Fruit fly (Drosophila melanogaster): ENCODE data around the gene Pgam5.

Gene Pgam5

dm6 chrX:1880139-1880556, 6.8 kb upstream of the Pgam5 start, which contains the start of gene Coa8 (continued):
- TF ChIP-seq zen (tag; optimal IDR thresholded peaks at IDR 0.05) = peak; percentile 10
- no peak for TF ChIP-seq peb (GFP tag; IDR thresholded peaks at IDR 0.05)
- TF ChIP-seq CG14667 (GFP tag; IDR thresholded peaks at IDR 0.05) = peak; percentile 30; the same call in 1 of the 2 replicates
- 0 out of 2 replicates have a peak, but pooled peaks have one; percentile 19 for TF ChIP-seq CG11247 (GFP tag; IDR thresholded peaks at IDR 0.05)
- no peak for TF ChIP-seq CHES-1-like (GFP tag; optimal IDR thresholded peaks at IDR 0.05)
- no peak for TF ChIP-seq CG2202 (tag; optimal IDR thresholded peaks at IDR 0.05)
- TF ChIP-seq jumu (GFP tag; optimal IDR thresholded peaks at IDR 0.05) = peak; percentile 17
- no peak for TF ChIP-seq Hr39 (optimal IDR thresholded peaks at IDR 0.05)
- TF ChIP-seq sens-2 (GFP tag; IDR thresholded peaks at IDR 0.05) = no peak
- 0 out of 2 replicates have a peak, but pooled peaks have one; percentile 42 for TF ChIP-seq Awh (GFP tag; IDR thresholded peaks at IDR 0.05)
- TF ChIP-seq salm (tag; optimal IDR thresholded peaks at IDR 0.05) = no peak
- TF ChIP-seq CG7786 (GFP tag; optimal IDR thresholded peaks at IDR 0.05) = peak; percentile 22
- peak; percentile 77 for TF ChIP-seq Rfx (GFP tag; IDR thresholded peaks at IDR 0.05)
- TF ChIP-seq Gug (GFP tag; IDR thresholded peaks at IDR 0.05) = peak; percentile 37; the same call in 2 of the 4 replicates
- TF ChIP-seq CoRest (tag; optimal IDR thresholded peaks at IDR 0.05) = peak; percentile 25
- TF ChIP-seq pum (GFP tag; optimal IDR thresholded peaks at IDR 0.05) = peak; percentile 46
- TF ChIP-seq Sry-δ (GFP tag; optimal IDR thresholded peaks at IDR 0.05) = peak; percentile 52
- peak; percentile 19 for TF ChIP-seq ems (GFP tag; optimal IDR thresholded peaks at IDR 0.05)
- peak; percentile 34 for TF ChIP-seq chn (GFP tag; optimal IDR thresholded peaks at IDR 0.05)
- TF ChIP-seq Dad (GFP tag; optimal IDR thresholded peaks at IDR 0.05) = peak; percentile 19
- TF ChIP-seq NfI (GFP tag; optimal IDR thresholded peaks at IDR 0.05) = peak; percentile 51
- peak; percentile 10 for TF ChIP-seq YL-1 (GFP tag; optimal IDR thresholded peaks at IDR 0.05)
- peak; percentile 30 for TF ChIP-seq PHDP (tag; optimal IDR thresholded peaks at IDR 0.05)
- peak; percentile 44; the same call in 2 of the 3 replicates for TF ChIP-seq CG14860 (GFP tag; IDR thresholded peaks at IDR 0.05; ENCODE audit: partially characterized antibody)
- TF ChIP-seq HmgZ (tag; optimal IDR thresholded peaks at IDR 0.05) = peak; percentile 53
- peak; percentile 31; the same call in 1 of the 2 replicates for TF ChIP-seq NFAT (GFP tag; IDR thresholded peaks at IDR 0.05)
- TF ChIP-seq GATAe (GFP tag; conservative IDR thresholded peaks at IDR 0.05) = no peak
- TF ChIP-seq Atf6 (GFP tag; IDR thresholded peaks at IDR 0.05) = peak; percentile 55; the same call in 1 of the 2 replicates
- no peak for TF ChIP-seq CG8478 (optimal IDR thresholded peaks at IDR 0.05)
- TF ChIP-seq Hsf (GFP tag; optimal IDR thresholded peaks at IDR 0.05) = peak; percentile 21
- peak; percentile 37 for TF ChIP-seq btn (GFP tag; optimal IDR thresholded peaks at IDR 0.05)
- no peak for TF ChIP-seq CG10321 (GFP tag; IDR thresholded peaks at IDR 0.05)
- TF ChIP-seq ci (GFP tag; IDR thresholded peaks at IDR 0.05) = 0 out of 3 replicates have a peak, but pooled peaks have one; percentile 18
- TF ChIP-seq Usf (GFP tag; optimal IDR thresholded peaks at IDR 0.05) = no peak
- TF ChIP-seq zfh2 (GFP tag; optimal IDR thresholded peaks at IDR 0.05) = peak; percentile 62
- TF ChIP-seq CG7745 (tag; optimal IDR thresholded peaks at IDR 0.05) = no peak
- TF ChIP-seq ssp (GFP tag; IDR thresholded peaks at IDR 0.05) = peak; percentile 42; the same call in 1 of the 2 replicates
- no peak for TF ChIP-seq chm (GFP tag; IDR thresholded peaks at IDR 0.05)
- peak; percentile 53 for TF ChIP-seq lilli (GFP tag; optimal IDR thresholded peaks at IDR 0.05)
- no peak for TF ChIP-seq dm (GFP tag; optimal IDR thresholded peaks at IDR 0.05)
- peak; percentile 53 for TF ChIP-seq unpg (GFP tag; optimal IDR thresholded peaks at IDR 0.05)
- peak; percentile 56 for TF ChIP-seq ind (GFP tag; optimal IDR thresholded peaks at IDR 0.05)
- TF ChIP-seq Fer1 (GFP tag; optimal IDR thresholded peaks at IDR 0.05) = peak; percentile 34
- TF ChIP-seq hth (optimal IDR thresholded peaks at IDR 0.05) = no peak
- TF ChIP-seq pan (optimal IDR thresholded peaks at IDR 0.05) = no peak
- TF ChIP-seq pan (GFP tag; optimal IDR thresholded peaks at IDR 0.05 in 1 of 2, IDR thresholded peaks at IDR 0.05 in 1 of 2) = peak in 1 of 2 experiments; percentile 54
- peak; percentile 45 for TF ChIP-seq CG4617 (GFP tag; optimal IDR thresholded peaks at IDR 0.05; ENCODE audit: borderline replicate concordance)
- 0 out of 2 replicates have a peak, but pooled peaks have one; percentile 11 for TF ChIP-seq onecut (GFP tag; IDR thresholded peaks at IDR 0.05)
- no peak for TF ChIP-seq CG31388 (GFP tag; optimal IDR thresholded peaks at IDR 0.05)
- TF ChIP-seq crc (GFP tag; optimal IDR thresholded peaks at IDR 0.05) = no peak
- no peak for TF ChIP-seq en (GFP tag; optimal IDR thresholded peaks at IDR 0.05)
- peak; percentile 22 for TF ChIP-seq CG2712 (tag; optimal IDR thresholded peaks at IDR 0.05)
- 0 out of 2 replicates have a peak, but pooled peaks have one; percentile 47 for TF ChIP-seq CG32772 (GFP tag; IDR thresholded peaks at IDR 0.05)

Data from whole organism, embryonic.